Worm (Caenorhabditis elegans): ENCODE results near the gene ttr-27.
"Not testable (repeated sequence)": the region's sequence is repeated elsewhere in the genome, so short reads cannot be mapped to it uniquely, and the experiment has no call there.

The ttr-27 gene

DNA sequence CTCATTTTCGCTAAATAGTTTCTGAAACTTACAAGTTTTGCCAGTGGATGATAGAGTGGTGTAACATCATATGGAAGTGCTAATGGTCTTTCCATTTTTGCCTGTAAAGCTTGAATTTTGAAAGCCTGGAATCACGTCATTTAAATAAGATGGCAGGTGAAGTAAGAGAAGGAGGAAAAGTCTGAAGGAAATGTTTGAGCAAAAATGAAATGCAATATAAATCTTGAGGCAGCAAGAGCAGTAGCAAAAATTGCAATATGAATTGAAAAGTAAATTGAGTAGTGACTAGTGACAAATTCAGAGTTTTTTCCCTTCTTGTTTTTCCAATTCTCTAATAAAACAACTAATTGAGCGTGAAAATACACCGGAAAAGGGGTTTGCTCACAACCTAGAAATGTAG, 18.0 kb downstream of the ttr-27 start, which contains the start of gene glb-24:
Gene glb-24 (minus strand): TSS at position 101 of the 400 bp plus-strand sequence.
- TF ChIP-seq him-1 (tag; optimal IDR thresholded peaks at IDR 0.05) (no peak), dao-5 (tag; optimal IDR thresholded peaks at IDR 0.05) (no peak), W03F9.2 (tag; optimal IDR thresholded peaks at IDR 0.05) (no peak)

DNA sequence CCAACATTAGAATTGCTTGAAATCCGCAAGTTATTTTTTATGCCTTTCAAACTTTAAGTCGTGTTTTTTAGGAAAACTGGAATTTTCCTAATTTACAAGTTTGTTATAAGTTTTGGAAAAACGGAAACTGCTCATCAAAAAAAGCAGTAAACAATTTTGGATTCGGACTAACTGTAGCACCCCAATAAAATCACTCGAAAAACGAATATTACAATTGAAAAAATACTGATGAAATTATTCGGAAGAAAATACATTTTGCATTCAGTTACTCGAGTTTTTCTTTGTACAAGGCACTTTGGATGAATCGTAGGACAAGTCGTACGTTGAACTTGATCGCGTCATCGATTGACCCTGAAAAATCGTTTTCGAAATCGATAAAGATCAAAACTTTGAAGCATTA, 21.5 kb downstream of the ttr-27 start:
- TF ChIP-seq him-1 (tag; optimal IDR thresholded peaks at IDR 0.05), result no peak
- no peak for TF ChIP-seq W03F9.2 (tag; optimal IDR thresholded peaks at IDR 0.05)
- no peak for TF ChIP-seq dao-5 (tag; optimal IDR thresholded peaks at IDR 0.05)

DNA sequence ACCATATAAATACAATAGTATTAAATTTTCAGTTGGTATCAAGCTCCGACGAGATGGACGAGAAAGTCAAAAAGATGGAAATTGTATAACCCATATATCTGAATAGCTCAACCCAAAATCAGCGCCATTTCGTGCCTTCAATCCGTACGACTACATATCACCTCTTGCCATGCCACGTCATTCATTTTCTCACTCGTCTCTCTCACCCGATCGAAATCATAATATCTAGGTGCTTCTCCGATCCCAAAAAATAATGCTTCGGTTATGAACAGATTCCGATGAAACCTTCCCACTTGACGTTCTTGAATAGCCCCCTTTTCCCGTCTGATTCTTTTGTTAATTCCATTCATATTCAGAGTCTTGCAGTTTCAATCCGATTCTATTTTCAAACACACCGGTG, 22.5 kb downstream of the ttr-27 start:
- TF ChIP-seq W03F9.2 (tag; optimal IDR thresholded peaks at IDR 0.05) (no peak), dao-5 (tag; optimal IDR thresholded peaks at IDR 0.05) (no peak)

DNA sequence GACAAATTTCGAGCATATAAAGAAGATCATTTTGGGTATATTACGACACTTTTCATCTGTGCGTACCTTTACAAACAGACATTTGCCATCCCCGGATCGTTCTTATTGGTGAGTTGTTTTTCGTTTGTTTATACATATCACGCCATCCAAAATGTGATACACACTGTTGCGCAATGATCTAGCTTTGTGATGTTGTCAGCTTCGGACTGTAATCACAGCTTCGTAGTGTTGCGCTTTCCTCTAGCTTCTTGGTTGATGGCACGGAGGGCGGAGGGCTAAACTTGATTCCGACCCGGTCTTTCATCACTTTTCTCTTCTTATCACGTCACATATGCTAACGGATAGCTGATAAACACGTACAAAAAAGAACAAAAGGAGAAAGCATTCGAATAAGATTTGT, 24.5 kb downstream of the ttr-27 start:
- TF ChIP-seq him-1 (tag; optimal IDR thresholded peaks at IDR 0.05), result no peak
- TF ChIP-seq W03F9.2 (tag; optimal IDR thresholded peaks at IDR 0.05), result no peak
- TF ChIP-seq dao-5 (tag; optimal IDR thresholded peaks at IDR 0.05), result no peak

DNA sequence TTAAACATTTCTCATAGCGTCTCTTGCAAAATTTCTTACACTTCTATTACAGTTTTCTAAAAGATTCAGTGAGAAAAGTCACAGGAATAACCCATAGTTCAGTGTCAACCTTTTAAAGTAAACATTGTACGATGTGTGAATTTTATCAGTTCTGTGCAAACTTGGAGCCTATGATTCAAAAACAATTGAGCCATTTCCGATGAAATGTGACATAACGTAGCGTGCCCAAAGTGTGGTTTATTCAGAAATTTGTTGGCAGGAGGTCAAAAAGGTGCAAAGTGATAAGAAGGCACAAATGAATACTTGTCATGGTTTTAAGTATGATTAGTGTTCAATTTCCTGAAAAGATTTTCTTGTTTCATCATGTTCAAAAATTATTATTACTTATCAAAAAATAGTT, 26.3 kb downstream of the ttr-27 start:
- no peak for TF ChIP-seq W03F9.2 (tag; optimal IDR thresholded peaks at IDR 0.05)
- no peak for TF ChIP-seq dao-5 (tag; optimal IDR thresholded peaks at IDR 0.05)
- no peak for TF ChIP-seq him-1 (tag; optimal IDR thresholded peaks at IDR 0.05)

DNA sequence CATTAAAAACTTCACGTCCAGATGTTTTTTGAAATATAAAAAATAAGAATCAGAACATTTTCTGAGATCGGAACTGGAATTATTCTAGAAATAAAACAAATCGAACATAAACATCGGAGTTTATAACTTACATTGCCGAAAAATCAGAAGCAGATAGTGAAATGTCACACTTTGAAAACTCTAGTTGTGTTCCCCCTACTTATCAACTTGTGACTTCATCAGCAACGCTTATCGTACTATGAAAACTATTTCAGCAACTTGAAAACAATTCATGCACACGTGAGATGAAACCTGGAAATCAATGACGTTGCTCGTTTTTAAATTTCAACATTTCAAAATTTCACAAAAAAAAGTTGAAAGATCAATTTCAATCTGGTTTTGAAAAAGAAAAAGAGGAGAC, 27.2 kb downstream of the ttr-27 start:
- no peak for TF ChIP-seq him-1 (tag; optimal IDR thresholded peaks at IDR 0.05)

DNA sequence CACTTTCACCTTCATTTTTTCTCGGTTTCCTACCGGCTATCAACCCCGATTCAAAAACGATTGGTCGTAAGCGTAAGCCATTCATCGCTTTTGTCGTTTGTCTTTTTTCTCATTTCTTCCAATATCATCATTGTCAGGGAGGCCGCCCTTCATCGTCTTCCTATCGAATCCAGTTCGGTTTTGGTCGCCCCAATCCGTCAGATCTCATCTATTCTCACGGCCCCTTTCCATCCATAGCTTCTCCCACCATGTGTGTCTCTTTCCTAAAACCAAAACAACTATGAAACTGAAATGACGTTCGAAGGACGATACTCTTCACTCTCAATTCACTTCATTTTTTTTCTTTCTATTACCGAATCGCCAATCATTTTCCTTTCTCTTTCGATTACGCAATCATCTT, 28.0 kb downstream of the ttr-27 start:
- no peak for TF ChIP-seq W03F9.2 (tag; optimal IDR thresholded peaks at IDR 0.05)
- TF ChIP-seq him-1 (tag; optimal IDR thresholded peaks at IDR 0.05), result no peak
- no peak for TF ChIP-seq dao-5 (tag; optimal IDR thresholded peaks at IDR 0.05)

DNA sequence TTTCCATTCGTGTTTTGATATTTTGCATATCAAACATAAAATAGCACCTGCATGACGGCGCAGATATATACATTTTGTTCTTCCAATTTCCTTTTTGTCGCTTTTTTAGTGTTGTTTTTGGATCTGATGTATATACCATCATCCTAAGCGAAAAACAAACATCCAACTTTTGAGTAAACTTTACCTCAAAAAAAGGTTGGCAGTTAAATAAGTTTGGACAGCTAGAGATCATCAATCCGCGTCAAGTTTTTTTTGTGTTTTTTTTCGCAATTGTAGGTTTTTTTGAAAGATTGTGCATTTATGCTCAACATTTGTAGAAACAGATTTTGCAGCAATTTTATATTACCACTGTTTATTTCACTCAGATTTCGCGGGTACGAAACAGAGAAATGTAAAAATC, 32.1 kb downstream of the ttr-27 start, which contains the start of gene bus-19:
Gene bus-19 (plus strand): TSS at position 301 of the 400 bp plus-strand sequence.
- TF ChIP-seq dao-5 (tag; optimal IDR thresholded peaks at IDR 0.05) (no peak), him-1 (tag; optimal IDR thresholded peaks at IDR 0.05) (no peak), W03F9.2 (tag; optimal IDR thresholded peaks at IDR 0.05) (no peak)

DNA sequence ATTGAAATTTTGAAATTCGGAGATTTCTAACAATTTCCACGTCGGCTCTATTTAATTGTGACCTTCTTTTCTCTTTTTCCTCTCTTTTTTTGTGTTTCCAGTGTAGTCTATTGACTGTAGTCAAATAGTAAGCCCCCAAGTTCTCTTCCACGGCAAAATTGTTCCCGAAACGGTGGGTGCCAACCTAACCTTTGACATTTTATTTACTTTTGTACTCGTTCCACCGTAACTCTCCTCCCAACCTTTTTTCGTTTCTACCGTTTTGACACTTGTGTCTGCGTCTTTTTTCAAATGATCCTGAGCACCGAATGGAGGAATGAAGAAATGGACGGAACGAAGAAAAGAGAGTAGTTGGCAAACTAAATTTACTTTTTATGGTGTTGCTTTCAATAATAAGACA, 33.2 kb downstream of the ttr-27 start:
- TF ChIP-seq him-1 (tag; optimal IDR thresholded peaks at IDR 0.05), result no peak

DNA sequence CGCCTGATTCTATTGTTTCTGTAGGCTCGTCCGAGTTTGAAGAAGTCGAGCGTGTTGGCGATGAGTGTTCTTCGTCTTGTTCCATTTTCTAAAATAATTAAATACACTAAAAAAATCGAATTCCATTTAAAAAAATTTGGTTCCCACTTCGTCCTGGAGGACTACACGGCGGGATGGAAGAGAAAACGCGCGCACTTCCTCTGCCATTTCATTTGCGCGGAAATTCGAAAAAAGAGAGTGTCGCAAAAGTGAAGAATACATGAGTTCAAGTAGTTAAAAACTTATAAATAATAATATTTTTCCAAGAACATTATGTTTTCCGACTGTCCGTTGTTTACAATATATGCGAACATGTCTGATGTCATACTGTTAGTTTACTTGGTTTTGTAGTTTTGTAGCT, 34.0 kb downstream of the ttr-27 start, which contains the start of gene T07F10.3:
Gene T07F10.3 (minus strand): TSS at position 98 of the 400 bp plus-strand sequence.
- TF ChIP-seq him-1 (tag; optimal IDR thresholded peaks at IDR 0.05), result peak; percentile 82
- TF ChIP-seq W03F9.2 (tag; optimal IDR thresholded peaks at IDR 0.05), result peak; percentile 78
- TF ChIP-seq dao-5 (tag; optimal IDR thresholded peaks at IDR 0.05), result no peak

DNA sequence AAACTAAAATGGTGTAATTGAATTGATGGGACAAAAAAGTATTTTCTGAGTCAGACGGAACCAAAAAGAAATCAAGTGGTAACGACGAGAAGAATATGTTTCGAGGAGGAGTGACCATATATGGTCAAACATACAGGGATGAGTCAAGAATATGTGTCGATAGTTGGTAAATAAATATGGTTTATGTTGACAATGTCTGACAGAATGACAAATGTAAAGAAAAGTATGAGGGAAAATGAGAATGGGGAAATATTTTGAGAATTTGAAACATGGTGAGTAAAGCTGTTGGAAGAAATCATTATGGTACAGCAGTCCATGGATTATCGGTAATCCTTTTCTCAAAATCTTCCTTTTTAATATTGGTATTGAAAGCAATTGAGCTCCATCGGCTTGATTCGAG, 35.9 kb downstream of the ttr-27 start, which contains the start of gene nspg-1:
Gene nspg-1 (minus strand): TSS at position 101 of the 400 bp plus-strand sequence.
- TF ChIP-seq W03F9.2 (tag; optimal IDR thresholded peaks at IDR 0.05) (no peak), dao-5 (tag; optimal IDR thresholded peaks at IDR 0.05) (no peak), him-1 (tag; optimal IDR thresholded peaks at IDR 0.05) (no peak)

DNA sequence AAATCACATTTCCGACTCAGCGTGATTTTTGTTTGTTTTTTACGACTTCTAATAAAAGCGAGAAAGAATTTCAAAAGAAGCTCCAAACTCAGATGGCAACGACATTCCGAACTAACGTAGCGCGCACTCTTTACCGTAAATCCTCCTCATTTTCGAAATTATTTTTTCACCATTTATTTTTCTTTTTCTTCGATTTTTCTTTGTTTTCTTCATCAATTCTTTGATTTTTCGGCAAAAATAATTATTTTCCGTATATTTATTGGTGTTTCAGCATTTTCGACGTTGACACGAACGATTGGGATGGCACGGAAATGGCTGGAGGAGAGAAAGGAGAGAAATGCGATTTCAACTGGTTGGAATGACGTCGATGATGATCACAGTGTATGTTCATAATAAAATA, 38.3 kb downstream of the ttr-27 start, which contains the start of gene T07F10.5:
Gene T07F10.5 (plus strand): TSS at position 301 of the 400 bp plus-strand sequence.
- not testable (repeated sequence) for TF ChIP-seq W03F9.2, him-1, dao-5 (tag; optimal IDR thresholded peaks at IDR 0.05)

DNA sequence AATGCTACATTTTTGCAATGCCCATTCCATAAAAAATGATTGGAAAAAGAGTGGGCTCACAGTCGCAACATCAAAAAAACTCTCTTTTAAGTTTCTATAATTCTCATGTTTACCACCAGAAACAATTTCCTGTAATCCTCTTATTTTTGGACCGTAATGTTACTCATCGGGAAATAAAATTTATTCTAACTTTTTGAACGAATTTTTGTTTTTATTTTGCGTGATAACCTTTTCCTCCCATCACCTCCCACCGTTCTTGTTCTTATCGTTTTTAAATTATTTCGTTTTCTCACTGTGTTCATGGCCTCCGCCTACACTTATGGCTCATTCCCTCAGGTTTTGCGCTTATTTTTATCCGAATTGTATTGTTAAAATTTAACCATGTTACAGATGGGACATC, 44.8 kb downstream of the ttr-27 start, which contains the start of gene anp-1:
Gene anp-1 (plus strand): TSS at position 301 of the 400 bp plus-strand sequence.
- TF ChIP-seq W03F9.2 (tag; optimal IDR thresholded peaks at IDR 0.05) (no peak), dao-5 (tag; optimal IDR thresholded peaks at IDR 0.05) (no peak), him-1 (tag; optimal IDR thresholded peaks at IDR 0.05) (no peak)

DNA sequence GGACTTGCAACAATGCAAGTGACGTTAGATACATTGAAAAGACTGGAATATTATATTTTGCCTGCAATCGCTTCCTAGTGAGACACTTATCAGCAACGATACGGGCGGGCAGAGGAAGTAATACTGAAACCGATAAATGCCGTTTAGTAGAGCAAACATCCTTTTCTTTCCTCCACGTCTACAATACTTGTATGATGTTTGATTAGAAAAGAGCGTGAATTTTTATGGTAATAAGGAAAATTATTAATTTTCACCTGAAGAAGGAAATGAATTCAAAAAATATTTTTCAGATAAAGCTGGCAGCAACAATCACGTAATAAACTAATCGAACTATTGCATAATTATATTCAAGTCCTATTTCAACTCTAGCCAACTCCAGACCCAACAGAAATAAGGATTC, 49.1 kb downstream of the ttr-27 start, which contains the start of gene C44H9.7:
Gene C44H9.7 (minus strand): TSS at position 101 of the 400 bp plus-strand sequence.
- no peak for TF ChIP-seq W03F9.2 (tag; optimal IDR thresholded peaks at IDR 0.05)

Data from whole organism, L4/young adult.